Fruit fly (Drosophila melanogaster): ENCODE results near the gene Ir10a.

- no peak for TF ChIP-seq CG8478 (optimal IDR thresholded peaks at IDR 0.05)
- TF ChIP-seq CTCF (optimal IDR thresholded peaks at IDR 0.05) = no peak
Observed at dm6 chrX:11356648-11357047, 45.6 kb upstream of the Ir10a start.

Data from S2 (cell line).